Fruit fly (Drosophila melanogaster): ENCODE measurements around the gene CG14007.
A peak's percentile ranks its signal among the peaks of the same experiment; 100 is the strongest.

The CG14007 gene

dm6 chr2L:5748188-5748587 is 31.7 kb upstream of the CG14007 start:
- TF ChIP-seq CG6254 (GFP tag; optimal IDR thresholded peaks at IDR 0.05) (no peak), CG17186 (GFP tag; optimal IDR thresholded peaks at IDR 0.05) (no peak), bcd (GFP tag; optimal IDR thresholded peaks at IDR 0.05) (no peak), Ptx1 (GFP tag; IDR thresholded peaks at IDR 0.05) (0 out of 2 replicates have a peak, but pooled peaks have one; percentile 4)

dm6 chr2L:5745857-5746256 is 29.4 kb upstream of the CG14007 start, which contains the start of gene CG11029:
CG11029 (plus strand) TSS chr2L:5746157.
- TF ChIP-seq ap (GFP tag; IDR thresholded peaks at IDR 0.05), result no peak
- no peak for TF ChIP-seq E2f2 (GFP tag; IDR thresholded peaks at IDR 0.05)
- no peak for TF ChIP-seq CG14441 (GFP tag; IDR thresholded peaks at IDR 0.05)
- TF ChIP-seq CG6813 (GFP tag; optimal IDR thresholded peaks at IDR 0.05), result no peak
- TF ChIP-seq br (optimal IDR thresholded peaks at IDR 0.05), result no peak
- TF ChIP-seq CG2202 (tag; optimal IDR thresholded peaks at IDR 0.05), result no peak
- TF ChIP-seq Gug (GFP tag; IDR thresholded peaks at IDR 0.05), result no peak
- no peak for TF ChIP-seq gsb (GFP tag; IDR thresholded peaks at IDR 0.05)
- TF ChIP-seq MBD-R2 (GFP tag; IDR thresholded peaks at IDR 0.05), result no peak
- no peak for TF ChIP-seq CG17829 (tag; optimal IDR thresholded peaks at IDR 0.05)
- no peak for TF ChIP-seq Rx (GFP tag; IDR thresholded peaks at IDR 0.05)
- TF ChIP-seq CG17802 (tag; optimal IDR thresholded peaks at IDR 0.05), result no peak
- no peak for TF ChIP-seq Elba2 (GFP tag; optimal IDR thresholded peaks at IDR 0.05)
- no peak for TF ChIP-seq CG1233 (GFP tag; optimal IDR thresholded peaks at IDR 0.05)
- TF ChIP-seq sima (GFP tag; optimal IDR thresholded peaks at IDR 0.05), result no peak
- TF ChIP-seq phol (tag; optimal IDR thresholded peaks at IDR 0.05), result no peak
- TF ChIP-seq ERR (GFP tag; optimal IDR thresholded peaks at IDR 0.05), result no peak
- TF ChIP-seq CG2116 (GFP tag; optimal IDR thresholded peaks at IDR 0.05), result no peak

- TF ChIP-seq gem (tag; optimal IDR thresholded peaks at IDR 0.05) (peak; percentile 63), CG4424 (GFP tag; optimal IDR thresholded peaks at IDR 0.05) (peak; percentile 7), ci (GFP tag; IDR thresholded peaks at IDR 0.05) (peak; percentile 61; the same call in 2 of the 3 replicates), bcd (GFP tag; optimal IDR thresholded peaks at IDR 0.05) (peak; percentile 17), CG17361 (GFP tag; IDR thresholded peaks at IDR 0.05) (no peak), CG6654 (GFP tag; optimal IDR thresholded peaks at IDR 0.05) (no peak), crol (GFP tag; IDR thresholded peaks at IDR 0.05) (no peak), her (GFP tag; optimal IDR thresholded peaks at IDR 0.05) (no peak), tup (GFP tag; optimal IDR thresholded peaks at IDR 0.05) (no peak), CG1602 (GFP tag; optimal IDR thresholded peaks at IDR 0.05) (no peak), vfl (GFP tag; optimal IDR thresholded peaks at IDR 0.05) (no peak), vvl (GFP tag; IDR thresholded peaks at IDR 0.05) (peak; percentile 73), Drgx (GFP tag; IDR thresholded peaks at IDR 0.05) (0 out of 2 replicates have a peak, but pooled peaks have one; percentile 13), CG11695 (GFP tag; IDR thresholded peaks at IDR 0.05) (peak; percentile 19; the same call in 1 of the 3 replicates), Oli (tag; optimal IDR thresholded peaks at IDR 0.05) (peak; percentile 6), Xbp1 (GFP tag; optimal IDR thresholded peaks at IDR 0.05) (peak; percentile 28), Xrp1 (GFP tag; IDR thresholded peaks at IDR 0.05) (peak; percentile 37; the same call in 1 of the 2 replicates), CG15514 (GFP tag; optimal IDR thresholded peaks at IDR 0.05) (no peak), CG9817 (tag; optimal IDR thresholded peaks at IDR 0.05) (no peak), tgo (GFP tag; IDR thresholded peaks at IDR 0.05) (peak; percentile 40; the same call in 1 of the 3 replicates), CG5245 (GFP tag; optimal IDR thresholded peaks at IDR 0.05) (no peak), CG17359 (tag; optimal IDR thresholded peaks at IDR 0.05) (peak; percentile 40), sqz (GFP tag; optimal IDR thresholded peaks at IDR 0.05) (no peak), dmrt99B (tag; optimal IDR thresholded peaks at IDR 0.05) (peak; percentile 47), psq (GFP tag; optimal IDR thresholded peaks at IDR 0.05) (no peak), CG9437 (GFP tag; optimal IDR thresholded peaks at IDR 0.05) (peak; percentile 12), Blimp-1 (GFP tag; optimal IDR thresholded peaks at IDR 0.05) (peak; percentile 6), PHDP (tag; optimal IDR thresholded peaks at IDR 0.05) (peak; percentile 41)
Measured at dm6 chr2L:5743537-5744148, 27.2 kb upstream of the CG14007 start.
